Fruit fly (Drosophila melanogaster) ovary, adult (tissue): ENCODE results near the gene CG3308.

Experiments
- CG17801 ChIP-seq: fragments of 200-800 bp; optimal IDR thresholded peaks from 2 replicates; lab custom pipeline; 2019; ENCODE audit warnings: missing biosample characterization, mild to moderate bottlenecking, missing genetic modification characterization, moderate library complexity; ENCODE audit not compliant: partially characterized antibody

The CG3308 gene

dm6 chr3R:21273427-21274038 is at the start of gene CG3308:
Gene CG3308, minus strand, starts transcription at chr3R:21273817.
- TF ChIP-seq CG17801, result peak; percentile 38

dm6 chr3R:21319120-21319519 is 45.5 kb upstream of the CG3308 start:
- TF ChIP-seq CG17801, result no peak

dm6 chr3R:21297387-21297956 is 23.9 kb upstream of the CG3308 start:
- peak; percentile 29 for TF ChIP-seq CG17801

dm6 chr3R:21296728-21297386 is 23.2 kb upstream of the CG3308 start:
- TF ChIP-seq CG17801, result no peak

- TF ChIP-seq CG17801, result peak; percentile 93
These were observed 22.6 kb upstream of the CG3308 start for dm6 chr3R:21296038-21296727.

dm6 chr3R:21295695-21296037 is 22.0 kb upstream of the CG3308 start:
- TF ChIP-seq CG17801, result no peak

dm6 chr3R:21295004-21295403 is 21.4 kb upstream of the CG3308 start:
- no peak for TF ChIP-seq CG17801

- no peak for TF ChIP-seq CG17801
These were observed 20.2 kb upstream of the CG3308 start, which contains the start of gene SIFaR for dm6 chr3R:21293833-21294232. Gene SIFaR, minus strand, starts transcription at chr3R:21293998.

- TF ChIP-seq CG17801, result no peak
These were observed 15.5 kb upstream of the CG3308 start for dm6 chr3R:21289071-21289613.

dm6 chr3R:21288462-21288861 is 14.8 kb upstream of the CG3308 start:
- no peak for TF ChIP-seq CG17801

dm6 chr3R:21282897-21283296 is 9.3 kb upstream of the CG3308 start, which contains the start of gene CG17298:
Gene CG17298, plus strand, starts transcription at chr3R:21283197.
- no peak for TF ChIP-seq CG17801

dm6 chr3R:21276111-21276510 is 2.5 kb upstream of the CG3308 start, which contains the start of gene CG3301:
Gene CG3301, minus strand, starts transcription at chr3R:21276249.
- no peak for TF ChIP-seq CG17801

- TF ChIP-seq CG17801, result no peak
These were observed 1.3 kb upstream of the CG3308 start for dm6 chr3R:21274870-21275269.

- TF ChIP-seq CG17801, result no peak
These were observed 2.4 kb downstream of the CG3308 start for dm6 chr3R:21271208-21271607.

- TF ChIP-seq CG17801, result no peak
These were observed 2.9 kb downstream of the CG3308 start for dm6 chr3R:21270609-21271143.

dm6 chr3R:21269923-21270322 is 3.7 kb downstream of the CG3308 start, which contains the start of the genes AP-2sigma and Idi:
Gene AP-2sigma, minus strand, starts transcription at chr3R:21270075.
Gene Idi, plus strand, starts transcription at chr3R:21270126.
- peak; percentile 13 for TF ChIP-seq CG17801

- TF ChIP-seq CG17801, result peak; percentile 49
These were observed 4.7 kb downstream of the CG3308 start, which contains the start of gene Rab1 for dm6 chr3R:21268873-21269272. Gene Rab1, minus strand, starts transcription at chr3R:21269060.
